Fruit fly (Drosophila melanogaster): ENCODE results near the gene Rack1.
A peak's percentile ranks its signal among the peaks of the same experiment; 100 is the strongest.

DNA sequence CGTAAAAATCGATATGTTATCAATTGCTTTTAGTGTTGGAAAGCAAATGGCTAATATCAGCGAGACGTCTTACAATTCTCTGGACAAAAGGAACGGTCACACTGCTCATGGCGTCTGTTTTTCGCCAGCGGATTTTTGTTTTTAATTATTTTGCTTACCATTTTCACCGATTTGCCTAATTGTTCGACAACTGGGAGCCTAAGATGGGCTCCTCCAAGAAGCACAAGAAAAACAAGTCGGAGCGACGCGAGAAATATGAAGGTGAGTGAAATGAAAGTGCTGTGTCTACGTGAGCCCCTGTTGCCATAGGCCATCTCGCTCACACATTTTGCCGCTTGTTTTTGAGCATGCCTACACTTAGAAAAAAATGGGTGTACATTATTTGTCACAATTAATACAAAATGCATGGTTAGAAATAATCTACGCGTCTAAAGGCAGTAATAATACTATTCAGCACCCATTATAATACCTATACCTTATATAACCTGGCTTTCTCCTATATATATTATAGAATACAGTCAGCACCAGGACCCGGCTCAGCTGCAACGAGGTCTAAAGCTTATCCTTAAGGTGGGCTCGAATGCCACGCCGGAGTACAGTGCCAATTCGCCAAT, 44.2 kb downstream of the Rack1 start, which contains the start of gene Brd7-9:
- TF ChIP-seq pad (GFP tag; optimal IDR thresholded peaks at IDR 0.05) (peak; percentile 34), CG11617 (GFP tag; optimal IDR thresholded peaks at IDR 0.05) (peak; percentile 55), Mnt (GFP tag; optimal IDR thresholded peaks at IDR 0.05) (no peak), kay (GFP tag; ENCODE audit: borderline replicate concordance) (no peak), toe (GFP tag; optimal IDR thresholded peaks at IDR 0.05) (no peak), bab1 (GFP tag; optimal IDR thresholded peaks at IDR 0.05) (peak; percentile 22), cnc (optimal IDR thresholded peaks at IDR 0.05) (no peak), CG1620 (GFP tag; optimal IDR thresholded peaks at IDR 0.05) (no peak), CG5204 (GFP tag; optimal IDR thresholded peaks at IDR 0.05) (peak; percentile 10), CG33017 (tag; optimal IDR thresholded peaks at IDR 0.05) (no peak), cic (GFP tag; optimal IDR thresholded peaks at IDR 0.05) (no peak), Crg-1 (GFP tag; optimal IDR thresholded peaks at IDR 0.05) (no peak), tj (GFP tag; optimal IDR thresholded peaks at IDR 0.05) (peak; percentile 14), Clk (GFP tag; optimal IDR thresholded peaks at IDR 0.05) (no peak)

Data from whole organism, adult.